Worm (Caenorhabditis elegans): ENCODE measurements around the gene srh-99.

- no peak for TF ChIP-seq elt-2 (tag; optimal IDR thresholded peaks at IDR 0.05)
- TF ChIP-seq unc-86 (tag; optimal IDR thresholded peaks at IDR 0.05), result no peak
- no peak for TF ChIP-seq jun-1 (tag; optimal IDR thresholded peaks at IDR 0.05)
- no peak for TF ChIP-seq mdl-1 (tag; optimal IDR thresholded peaks at IDR 0.05)
- no peak for TF ChIP-seq nhr-11 (tag; optimal IDR thresholded peaks at IDR 0.05)
- no peak for TF ChIP-seq rnt-1 (tag; optimal IDR thresholded peaks at IDR 0.05)
- no peak for TF ChIP-seq snpc-4 (tag; optimal IDR thresholded peaks at IDR 0.05)
- TF ChIP-seq nhr-12 (tag; optimal IDR thresholded peaks at IDR 0.05), result no peak
- TF ChIP-seq lsy-2 (tag; optimal IDR thresholded peaks at IDR 0.05), result no peak
- TF ChIP-seq nhr-76 (tag; optimal IDR thresholded peaks at IDR 0.05), result no peak
- TF ChIP-seq ama-1 (optimal IDR thresholded peaks at IDR 0.05), result no peak
- no peak for TF ChIP-seq efl-1 (optimal IDR thresholded peaks at IDR 0.05)
- TF ChIP-seq efl-1 (GFP tag; optimal IDR thresholded peaks at IDR 0.05 in 1 of 2), result no peak
- no peak for TF ChIP-seq fkh-8 (tag; optimal IDR thresholded peaks at IDR 0.05)
- TF ChIP-seq lin-15B (tag; optimal IDR thresholded peaks at IDR 0.05), result no peak
Measured at ce11 chrII:3748719-3749118, 32.4 kb upstream of the srh-99 start, which contains the start of gene fbxb-90.
